Worm (Caenorhabditis elegans): ENCODE data around the gene F37C4.5.

Gene F37C4.5

DNA sequence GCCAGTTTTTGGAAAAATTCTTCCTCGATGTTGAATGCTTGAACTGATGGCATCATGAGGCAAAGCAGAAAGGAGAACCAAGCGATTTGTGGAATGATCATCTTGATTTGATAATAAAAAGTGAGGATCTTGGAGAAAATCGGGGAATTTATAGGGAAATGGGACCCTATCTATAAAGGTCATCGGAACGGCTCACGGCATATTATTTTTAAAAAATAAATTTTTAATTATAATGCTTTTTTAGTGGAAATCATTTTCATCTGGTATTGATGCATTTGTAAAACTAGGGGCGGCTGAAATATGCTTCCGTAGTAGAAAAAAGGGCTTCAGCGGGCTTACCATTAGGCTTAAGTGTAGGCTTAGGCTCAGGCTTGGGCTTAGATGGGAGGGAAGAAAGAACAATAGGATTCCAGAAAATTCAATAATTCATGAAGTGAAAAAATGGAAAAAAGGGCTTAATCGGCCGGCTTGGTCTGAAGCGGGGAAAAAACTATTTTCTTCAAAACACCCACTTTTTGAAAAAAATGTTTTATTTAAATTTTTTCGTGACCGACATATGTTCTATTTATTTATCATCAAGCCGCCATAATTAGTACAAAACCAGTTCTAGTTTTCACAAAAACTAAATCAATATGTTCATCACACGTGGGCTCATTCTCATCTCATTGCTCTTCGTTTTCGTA, 34.0 kb upstream of the F37C4.5 start, which contains the start of the genes F56D6.22 and F56D6.12:
Gene F56D6.22 (minus strand): TSS at position 101 of the 683 bp plus-strand sequence.
Gene F56D6.12 (plus strand): TSS at position 633 of the 683 bp plus-strand sequence.
- TF ChIP-seq pha-2 (tag; optimal IDR thresholded peaks at IDR 0.05), result no peak
- TF ChIP-seq eyg-1 (tag; optimal IDR thresholded peaks at IDR 0.05), result no peak
- TF ChIP-seq ref-2 (tag; optimal IDR thresholded peaks at IDR 0.05), result no peak
- no peak for TF ChIP-seq pha-4 (tag; optimal IDR thresholded peaks at IDR 0.05)
- no peak for TF ChIP-seq nhr-11 (tag; optimal IDR thresholded peaks at IDR 0.05)
- no peak for TF ChIP-seq ceh-18 (tag; optimal IDR thresholded peaks at IDR 0.05)
- TF ChIP-seq K02D7.2 (tag; optimal IDR thresholded peaks at IDR 0.05), result no peak
- no peak for TF ChIP-seq ahr-1 (tag; optimal IDR thresholded peaks at IDR 0.05)
- TF ChIP-seq fkh-10 (GFP tag; optimal IDR thresholded peaks at IDR 0.05), result no peak
- TF ChIP-seq ceh-34 (tag; optimal IDR thresholded peaks at IDR 0.05), result no peak
- TF ChIP-seq ceh-24 (tag; optimal IDR thresholded peaks at IDR 0.05), result no peak
- no peak for TF ChIP-seq C08G9.2 (tag; optimal IDR thresholded peaks at IDR 0.05)
- no peak for TF ChIP-seq ceh-31 (tag; optimal IDR thresholded peaks at IDR 0.05)
- no peak for TF ChIP-seq ama-1 (optimal IDR thresholded peaks at IDR 0.05)
- TF ChIP-seq rnt-1 (tag; optimal IDR thresholded peaks at IDR 0.05), result no peak
- no peak for TF ChIP-seq syd-9 (tag; optimal IDR thresholded peaks at IDR 0.05)
- no peak for TF ChIP-seq ceh-9 (tag; optimal IDR thresholded peaks at IDR 0.05)
- no peak for TF ChIP-seq pax-1 (tag; optimal IDR thresholded peaks at IDR 0.05)
- no peak for TF ChIP-seq lim-6 (tag; optimal IDR thresholded peaks at IDR 0.05)
- no peak for TF ChIP-seq unc-55 (GFP tag; optimal IDR thresholded peaks at IDR 0.05)

DNA sequence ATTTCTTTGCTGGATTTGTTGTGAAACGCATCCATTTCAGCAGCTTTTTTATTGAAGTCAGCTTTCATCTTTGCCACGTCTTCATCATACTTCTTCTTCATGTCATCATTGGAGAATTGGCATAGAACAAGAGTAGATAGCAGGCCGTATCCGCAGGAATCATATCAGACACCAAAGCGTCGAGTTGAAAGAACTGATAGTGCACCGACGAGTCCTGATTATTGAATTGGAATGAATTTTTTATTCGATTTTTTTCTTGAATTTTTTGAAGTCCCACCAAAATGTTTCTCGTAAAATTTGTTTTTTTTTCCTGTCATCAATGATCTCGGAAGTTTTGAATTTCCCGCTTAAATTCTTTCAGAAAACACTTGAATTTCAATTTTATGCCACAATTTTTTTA, 32.8 kb upstream of the F37C4.5 start, which contains the start of gene F56D6.11:
Gene F56D6.11 (minus strand): TSS at position 101 of the 400 bp plus-strand sequence.
- TF ChIP-seq mec-3 (tag; optimal IDR thresholded peaks at IDR 0.05; ENCODE audit: borderline replicate concordance) (no peak), hlh-6 (tag; optimal IDR thresholded peaks at IDR 0.05) (no peak), ttx-3 (tag; optimal IDR thresholded peaks at IDR 0.05) (no peak), lim-6 (tag; optimal IDR thresholded peaks at IDR 0.05) (no peak), nhr-11 (tag; optimal IDR thresholded peaks at IDR 0.05) (no peak), unc-42 (tag; optimal IDR thresholded peaks at IDR 0.05) (no peak), sdc-2 (tag; optimal IDR thresholded peaks at IDR 0.05) (no peak), fax-1 (tag; optimal IDR thresholded peaks at IDR 0.05) (no peak), ets-4 (tag; optimal IDR thresholded peaks at IDR 0.05) (no peak), T23F11.4 (GFP tag; optimal IDR thresholded peaks at IDR 0.05) (no peak), K02D7.2 (tag; optimal IDR thresholded peaks at IDR 0.05) (no peak)

DNA sequence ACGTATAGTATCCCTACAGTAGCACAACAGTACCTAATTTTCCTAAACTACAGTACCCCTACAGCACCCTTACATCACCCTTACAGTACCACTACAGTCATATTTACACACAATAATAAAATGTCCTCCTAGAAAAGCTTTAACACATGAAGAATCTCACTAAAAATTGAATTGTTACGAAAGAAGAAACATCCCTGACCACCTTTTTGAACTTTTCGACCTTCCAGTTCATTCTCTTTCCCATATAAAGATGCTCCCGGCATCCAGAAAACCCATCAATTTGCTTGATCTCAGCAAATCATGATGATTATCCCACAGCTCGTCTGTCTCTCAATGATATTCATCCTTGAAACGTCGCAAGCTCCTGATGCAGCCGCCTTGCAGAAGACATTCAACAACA, 31.0 kb upstream of the F37C4.5 start, which contains the start of gene F56D6.21:
Gene F56D6.21 (plus strand): TSS at position 301 of the 400 bp plus-strand sequence.
- TF ChIP-seq pag-3 (tag; optimal IDR thresholded peaks at IDR 0.05; ENCODE audit: borderline replicate concordance), result no peak
- no peak for TF ChIP-seq madf-2 (tag; optimal IDR thresholded peaks at IDR 0.05)
- no peak for TF ChIP-seq sdc-2 (tag; optimal IDR thresholded peaks at IDR 0.05)
- no peak for TF ChIP-seq elt-4 (tag; optimal IDR thresholded peaks at IDR 0.05)
- no peak for TF ChIP-seq Y22D7AL.16 (tag; optimal IDR thresholded peaks at IDR 0.05)
- TF ChIP-seq ceh-14 (tag; optimal IDR thresholded peaks at IDR 0.05), result no peak
- no peak for TF ChIP-seq fkh-6 (tag; optimal IDR thresholded peaks at IDR 0.05)
- no peak for TF ChIP-seq npax-4 (tag; optimal IDR thresholded peaks at IDR 0.05)
- no peak for TF ChIP-seq syd-9 (tag; optimal IDR thresholded peaks at IDR 0.05)
- TF ChIP-seq ceh-48 (tag; optimal IDR thresholded peaks at IDR 0.05), result no peak
- TF ChIP-seq ceh-19 (GFP tag; optimal IDR thresholded peaks at IDR 0.05), result no peak
- no peak for TF ChIP-seq sox-4 (tag; optimal IDR thresholded peaks at IDR 0.05)
- no peak for TF ChIP-seq T23F11.4 (GFP tag; optimal IDR thresholded peaks at IDR 0.05)
- no peak for TF ChIP-seq ama-1 (optimal IDR thresholded peaks at IDR 0.05)
- no peak for TF ChIP-seq unc-86 (tag; optimal IDR thresholded peaks at IDR 0.05)
- no peak for TF ChIP-seq lim-6 (tag; optimal IDR thresholded peaks at IDR 0.05)

All from whole organism, late embryonic.